Fruit fly (Drosophila melanogaster) whole organism, embryonic: ENCODE results near the gene CG2256.

Experiments used
- CG13123 ChIP-seq: fragments of 200-800 bp; sonication (Bioruptor generic); optimal IDR thresholded peaks from 2 replicates; lab custom pipeline; 2016; ENCODE audit warnings: missing biosample characterization, missing genetic modification characterization
- Kr ChIP-seq: fragments of 200-800 bp; sonication (Bioruptor generic); optimal IDR thresholded peaks from 2 replicates; lab custom pipeline; 2017; ENCODE audit warnings: missing biosample characterization, mild to moderate bottlenecking, missing genetic modification characterization
- h ChIP-seq: fragments of >200 bp; optimal IDR thresholded peaks from 2 replicates; lab custom pipeline; 2017
- psq ChIP-seq: fragments of 200-800 bp; sonication (Bioruptor generic); optimal IDR thresholded peaks from 2 replicates; lab custom pipeline; 2017; ENCODE audit warnings: missing biosample characterization, missing genetic modification characterization
- tin ChIP-seq: fragments of 200-800 bp; sonication (Bioruptor generic); optimal IDR thresholded peaks from 3 replicates; lab custom pipeline; 2016; ENCODE audit warnings: missing biosample characterization, missing genetic modification characterization

dm6 chrX:8049292-8049691 is 37.7 kb downstream of the CG2256 start:
- TF ChIP-seq Kr (GFP tag; lab: Kevin White, UChicago) = no peak
- TF ChIP-seq h (lab: Kevin White, UChicago) = no peak
- TF ChIP-seq CG13123 (GFP tag; lab: Kevin White, UChicago) = no peak
- TF ChIP-seq tin (GFP tag; lab: Kevin White, UChicago) = no peak
- no peak for TF ChIP-seq psq (GFP tag; lab: Kevin White, UChicago)
